Worm (Caenorhabditis elegans): ENCODE data around the gene ndub-5.

Gene ndub-5

DNA sequence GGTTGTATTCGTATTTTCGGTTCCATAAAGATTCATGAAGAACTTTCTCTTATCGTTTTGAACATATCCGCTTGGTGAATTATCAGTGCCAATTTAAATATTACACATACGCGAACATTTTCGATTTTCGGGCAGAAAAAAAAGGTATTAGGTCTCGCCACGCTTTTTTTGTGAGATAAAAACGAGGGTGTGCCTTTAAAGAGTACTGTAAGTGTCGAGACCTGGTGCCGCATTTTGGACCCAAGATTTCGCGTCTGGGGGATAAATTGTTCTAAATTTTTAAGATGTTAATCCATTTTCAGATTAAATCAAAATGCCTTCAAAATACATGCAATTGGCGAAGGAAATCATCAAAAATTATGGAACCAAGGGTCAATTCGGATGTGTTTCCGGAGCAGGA, 2.7 kb upstream of the ndub-5 start, which contains the start of gene C25H3.3:
TSS of gene C25H3.3 (plus strand) at position 301 of the 400 bp plus-strand sequence.
- TF ChIP-seq B0310.2 (tag; optimal IDR thresholded peaks at IDR 0.05) (no peak), ets-7 (tag; optimal IDR thresholded peaks at IDR 0.05) (no peak), scrt-1 (GFP tag; IDR thresholded peaks at IDR 0.05) (no peak), tbx-11 (GFP tag; IDR thresholded peaks at IDR 0.05) (no peak), hmg-4 (GFP tag; optimal IDR thresholded peaks at IDR 0.05) (no peak), flt-1 (GFP tag; IDR thresholded peaks at IDR 0.05) (no peak), ceh-36 (tag; optimal IDR thresholded peaks at IDR 0.05) (no peak), aly-1 (tag; optimal IDR thresholded peaks at IDR 0.05) (no peak), tra-4 (tag; optimal IDR thresholded peaks at IDR 0.05) (no peak), F13C5.2 (tag; optimal IDR thresholded peaks at IDR 0.05) (no peak), sea-1 (GFP tag; conservative IDR thresholded peaks at IDR 0.05) (no peak), hmbx-1 (tag; optimal IDR thresholded peaks at IDR 0.05) (no peak), pes-1 (GFP tag; IDR thresholded peaks at IDR 0.05) (no peak), ceh-13 (GFP tag; optimal IDR thresholded peaks at IDR 0.05) (no peak), hnd-1 (tag; optimal IDR thresholded peaks at IDR 0.05) (no peak)

DNA sequence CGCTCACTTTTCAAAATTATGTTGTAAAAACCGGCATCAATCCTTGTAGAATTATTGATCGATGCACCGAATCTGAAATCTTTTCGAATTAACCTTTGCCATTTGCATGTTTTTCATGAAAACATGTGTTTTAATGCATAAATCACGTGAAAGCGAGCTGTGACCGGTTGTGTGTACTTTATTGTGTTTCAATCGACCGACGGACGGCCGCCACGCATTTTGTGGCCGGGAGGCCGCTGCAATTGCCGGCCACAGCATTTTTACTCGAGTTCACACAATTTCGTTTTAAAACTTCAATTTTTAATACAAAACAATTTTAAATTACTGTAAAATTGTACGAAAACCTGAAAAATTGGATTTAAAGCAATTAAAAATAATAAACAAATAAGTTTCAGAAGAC, 2.2 kb downstream of the ndub-5 start, which contains the start of gene C25H3.11:
TSS of gene C25H3.11 (minus strand) at position 82 of the 400 bp plus-strand sequence.
- TF ChIP-seq tra-4 (tag; optimal IDR thresholded peaks at IDR 0.05) (no peak), F13C5.2 (tag; optimal IDR thresholded peaks at IDR 0.05) (no peak), scrt-1 (GFP tag; IDR thresholded peaks at IDR 0.05) (no peak), ceh-36 (tag; optimal IDR thresholded peaks at IDR 0.05) (no peak), ceh-13 (GFP tag; optimal IDR thresholded peaks at IDR 0.05) (no peak), ama-1 (optimal IDR thresholded peaks at IDR 0.05) (no peak), flt-1 (GFP tag; IDR thresholded peaks at IDR 0.05) (no peak), tbx-37 (GFP tag; conservative IDR thresholded peaks at IDR 0.05) (no peak), hnd-1 (tag; optimal IDR thresholded peaks at IDR 0.05) (no peak), aly-1 (tag; optimal IDR thresholded peaks at IDR 0.05) (no peak), sea-1 (GFP tag; conservative IDR thresholded peaks at IDR 0.05) (no peak), B0310.2 (tag; optimal IDR thresholded peaks at IDR 0.05) (no peak), hmbx-1 (tag; optimal IDR thresholded peaks at IDR 0.05) (no peak), ets-7 (tag; optimal IDR thresholded peaks at IDR 0.05) (no peak), hmg-4 (GFP tag; optimal IDR thresholded peaks at IDR 0.05) (no peak)

DNA sequence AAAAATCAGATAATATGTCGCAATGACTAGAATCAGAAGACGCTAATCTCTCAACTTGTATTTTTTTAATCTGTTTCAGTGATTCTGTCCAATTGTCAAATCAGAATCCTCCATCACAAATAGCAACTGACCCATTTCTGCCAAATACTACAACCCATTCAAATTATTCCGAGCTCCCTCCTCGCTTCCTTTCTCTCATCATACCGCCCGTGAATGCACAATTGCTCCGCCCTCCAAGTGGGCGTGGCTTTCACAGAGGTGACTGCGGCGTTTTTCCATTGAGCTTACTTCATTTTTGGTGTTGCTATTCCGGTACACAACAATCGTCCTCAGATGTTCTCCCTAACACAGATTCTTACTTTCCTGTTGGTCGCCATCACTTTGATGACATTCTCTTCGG, 10.4 kb downstream of the ndub-5 start, which contains the start of gene flp-27:
TSS of gene flp-27 (plus strand) at position 301 of the 400 bp plus-strand sequence.
- TF ChIP-seq ets-7 (tag; optimal IDR thresholded peaks at IDR 0.05): no peak
- TF ChIP-seq ceh-36 (tag; optimal IDR thresholded peaks at IDR 0.05): no peak
- TF ChIP-seq pes-1 (GFP tag; IDR thresholded peaks at IDR 0.05): no peak
- TF ChIP-seq F13C5.2 (tag; optimal IDR thresholded peaks at IDR 0.05): no peak
- no peak for TF ChIP-seq tra-4 (tag; optimal IDR thresholded peaks at IDR 0.05)
- TF ChIP-seq B0310.2 (tag; optimal IDR thresholded peaks at IDR 0.05): no peak
- no peak for TF ChIP-seq hmg-4 (GFP tag; optimal IDR thresholded peaks at IDR 0.05)
- TF ChIP-seq hnd-1 (tag; optimal IDR thresholded peaks at IDR 0.05): no peak
- no peak for TF ChIP-seq sea-1 (GFP tag; conservative IDR thresholded peaks at IDR 0.05)
- no peak for TF ChIP-seq hmbx-1 (tag; optimal IDR thresholded peaks at IDR 0.05)
- TF ChIP-seq flt-1 (GFP tag; IDR thresholded peaks at IDR 0.05): no peak
- no peak for TF ChIP-seq aly-1 (tag; optimal IDR thresholded peaks at IDR 0.05)
- TF ChIP-seq scrt-1 (GFP tag; IDR thresholded peaks at IDR 0.05): no peak
- TF ChIP-seq ama-1 (optimal IDR thresholded peaks at IDR 0.05): no peak
- TF ChIP-seq ceh-13 (GFP tag; optimal IDR thresholded peaks at IDR 0.05): no peak
- no peak for TF ChIP-seq tbx-11 (GFP tag; IDR thresholded peaks at IDR 0.05)
- TF ChIP-seq tbx-37 (GFP tag; conservative IDR thresholded peaks at IDR 0.05): no peak

DNA sequence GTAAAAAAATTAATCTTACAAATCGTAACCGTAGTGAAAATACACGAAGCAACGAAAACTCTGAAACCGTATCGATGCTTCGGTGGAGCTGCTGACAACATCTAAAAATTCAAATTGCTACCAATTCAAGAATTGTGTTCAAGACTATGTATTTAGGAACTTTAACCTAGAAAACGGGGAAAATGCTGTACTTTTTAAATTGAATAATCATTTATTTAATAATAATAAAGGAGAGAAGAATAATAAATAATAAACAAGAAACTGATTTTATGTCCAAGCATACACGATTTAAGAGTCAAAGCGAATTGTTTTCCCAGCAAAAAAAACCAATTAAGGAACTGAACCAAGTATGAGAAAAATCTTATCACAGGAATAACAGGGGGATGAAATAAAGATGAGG, 21.6 kb downstream of the ndub-5 start, which contains the start of gene C25H3.17:
TSS of gene C25H3.17 (minus strand) at position 101 of the 400 bp plus-strand sequence.
- TF ChIP-seq B0310.2 (tag; optimal IDR thresholded peaks at IDR 0.05) (no peak), flt-1 (GFP tag; IDR thresholded peaks at IDR 0.05) (no peak), hmg-4 (GFP tag; optimal IDR thresholded peaks at IDR 0.05) (no peak), ceh-13 (GFP tag; optimal IDR thresholded peaks at IDR 0.05) (no peak), scrt-1 (GFP tag; IDR thresholded peaks at IDR 0.05) (no peak), ama-1 (optimal IDR thresholded peaks at IDR 0.05) (no peak), ets-7 (tag; optimal IDR thresholded peaks at IDR 0.05) (no peak), ceh-36 (tag; optimal IDR thresholded peaks at IDR 0.05) (no peak), hnd-1 (tag; optimal IDR thresholded peaks at IDR 0.05) (no peak), tbx-11 (GFP tag; IDR thresholded peaks at IDR 0.05) (no peak), tra-4 (tag; optimal IDR thresholded peaks at IDR 0.05) (no peak), aly-1 (tag; optimal IDR thresholded peaks at IDR 0.05) (no peak)

DNA sequence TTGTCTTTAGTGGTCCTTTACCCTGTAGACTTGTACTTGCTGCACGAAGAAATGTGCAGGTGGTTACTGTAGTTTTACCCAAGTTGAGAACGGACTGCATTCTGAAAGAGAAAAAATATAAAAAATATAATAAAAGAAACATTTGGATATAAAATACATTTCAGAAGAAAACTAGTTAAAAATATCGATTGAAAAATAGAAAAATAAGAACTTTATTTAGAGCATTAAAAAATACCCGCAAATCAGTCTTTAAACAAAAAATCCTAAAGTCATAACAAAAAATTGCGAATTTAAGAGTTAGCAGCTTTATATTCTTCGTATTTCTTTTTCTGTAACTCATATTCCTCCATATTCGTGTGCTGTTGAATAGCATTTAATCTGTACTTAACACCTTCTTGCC, 22.3 kb downstream of the ndub-5 start, which contains the start of gene C25H3.7:
TSS of gene C25H3.7 (minus strand) at position 101 of the 400 bp plus-strand sequence.
- TF ChIP-seq pes-1 (GFP tag; IDR thresholded peaks at IDR 0.05): no peak
- TF ChIP-seq scrt-1 (GFP tag; IDR thresholded peaks at IDR 0.05): no peak
- TF ChIP-seq ceh-36 (tag; optimal IDR thresholded peaks at IDR 0.05): no peak
- TF ChIP-seq sea-1 (GFP tag; conservative IDR thresholded peaks at IDR 0.05): no peak
- TF ChIP-seq ets-7 (tag; optimal IDR thresholded peaks at IDR 0.05): no peak
- TF ChIP-seq hmg-4 (GFP tag; optimal IDR thresholded peaks at IDR 0.05): no peak
- TF ChIP-seq hnd-1 (tag; optimal IDR thresholded peaks at IDR 0.05): no peak
- TF ChIP-seq tra-4 (tag; optimal IDR thresholded peaks at IDR 0.05): no peak
- TF ChIP-seq ceh-13 (GFP tag; optimal IDR thresholded peaks at IDR 0.05): no peak
- no peak for TF ChIP-seq tbx-37 (GFP tag; conservative IDR thresholded peaks at IDR 0.05)
- no peak for TF ChIP-seq ama-1 (optimal IDR thresholded peaks at IDR 0.05)
- no peak for TF ChIP-seq F13C5.2 (tag; optimal IDR thresholded peaks at IDR 0.05)
- TF ChIP-seq tbx-11 (GFP tag; IDR thresholded peaks at IDR 0.05): no peak
- no peak for TF ChIP-seq B0310.2 (tag; optimal IDR thresholded peaks at IDR 0.05)
- no peak for TF ChIP-seq aly-1 (tag; optimal IDR thresholded peaks at IDR 0.05)
- no peak for TF ChIP-seq hmbx-1 (tag; optimal IDR thresholded peaks at IDR 0.05)
- no peak for TF ChIP-seq flt-1 (GFP tag; IDR thresholded peaks at IDR 0.05)

DNA sequence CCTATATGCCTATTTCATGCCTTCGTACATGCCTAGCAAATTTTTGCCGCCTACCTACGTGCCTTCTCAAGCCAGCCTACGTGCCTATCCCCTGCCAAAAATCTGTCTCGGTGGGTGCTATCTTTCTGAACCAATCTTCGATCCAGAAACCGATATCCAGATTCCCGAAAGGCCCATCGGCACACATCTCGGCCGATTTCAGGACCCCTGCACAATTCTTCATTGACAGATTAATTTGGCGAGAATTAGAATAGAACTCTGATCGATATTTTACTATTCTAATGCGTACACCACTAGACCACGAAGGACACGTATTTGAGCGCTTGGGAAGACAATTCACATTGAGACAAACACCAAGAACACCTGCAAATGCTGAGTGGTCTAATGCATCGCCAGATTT, 23.6 kb downstream of the ndub-5 start:
- no peak for TF ChIP-seq aly-1 (tag; optimal IDR thresholded peaks at IDR 0.05)
- peak; percentile 63; the same call in 1 of the 2 replicates for TF ChIP-seq tbx-11 (GFP tag; IDR thresholded peaks at IDR 0.05)
- peak; percentile 65 for TF ChIP-seq ceh-36 (tag; optimal IDR thresholded peaks at IDR 0.05)
- TF ChIP-seq ama-1 (optimal IDR thresholded peaks at IDR 0.05): no peak
- peak; percentile 10 for TF ChIP-seq B0310.2 (tag; optimal IDR thresholded peaks at IDR 0.05)
- no peak for TF ChIP-seq hnd-1 (tag; optimal IDR thresholded peaks at IDR 0.05)
- no peak for TF ChIP-seq hmbx-1 (tag; optimal IDR thresholded peaks at IDR 0.05)
- no peak for TF ChIP-seq scrt-1 (GFP tag; IDR thresholded peaks at IDR 0.05)
- no peak for TF ChIP-seq tbx-37 (GFP tag; conservative IDR thresholded peaks at IDR 0.05)
- peak; percentile 74 for TF ChIP-seq hmg-4 (GFP tag; optimal IDR thresholded peaks at IDR 0.05)
- no peak for TF ChIP-seq sea-1 (GFP tag; conservative IDR thresholded peaks at IDR 0.05)
- TF ChIP-seq pes-1 (GFP tag; IDR thresholded peaks at IDR 0.05): no peak
- TF ChIP-seq ceh-13 (GFP tag; optimal IDR thresholded peaks at IDR 0.05): peak; percentile 43
- no peak for TF ChIP-seq ets-7 (tag; optimal IDR thresholded peaks at IDR 0.05)
- no peak; the same call in 1 of the 2 replicates for TF ChIP-seq flt-1 (GFP tag; IDR thresholded peaks at IDR 0.05)
- TF ChIP-seq tra-4 (tag; optimal IDR thresholded peaks at IDR 0.05): no peak
- no peak for TF ChIP-seq F13C5.2 (tag; optimal IDR thresholded peaks at IDR 0.05)
